Worm (Caenorhabditis elegans): ENCODE data around the gene Y46G5A.7.

ce11 chrII:12722685-12723287 lies 33.3 kb downstream of the Y46G5A.7 start:
- TF ChIP-seq hlh-17 (GFP tag; optimal IDR thresholded peaks at IDR 0.05; ENCODE audit: borderline replicate concordance), result no peak
- no peak for TF ChIP-seq lin-15B (tag; optimal IDR thresholded peaks at IDR 0.05)
- TF ChIP-seq egl-27 (tag; optimal IDR thresholded peaks at IDR 0.05), result no peak
- TF ChIP-seq nhr-237 (tag; optimal IDR thresholded peaks at IDR 0.05), result no peak
- TF ChIP-seq rnt-1 (tag; optimal IDR thresholded peaks at IDR 0.05), result no peak
- no peak for TF ChIP-seq F16B12.6 (tag; optimal IDR thresholded peaks at IDR 0.05)
